Worm (Caenorhabditis elegans) whole organism, mixed stage, embryonic: Measurements from ENCODE around the gene ubc-7.

Experiments used
- M03D4.4 ChIP-seq: sonication (generic microtip); optimal IDR thresholded peaks from 2 replicates; lab custom pipeline; 2017; ENCODE audit warnings: mild to moderate bottlenecking, missing genetic modification characterization, missing compliant biosample characterization
- bed-3 ChIP-seq: fragments of 200-800 bp; sonication (Bioruptor generic); optimal IDR thresholded peaks from 3 replicates; lab custom pipeline; 2018; ENCODE audit warnings: mild to moderate bottlenecking, missing genetic modification characterization, moderate library complexity, missing compliant biosample characterization
- blmp-1 ChIP-seq: fragments of 150-350 bp; optimal IDR thresholded peaks from 2 replicates; lab custom pipeline; 2014; ENCODE audit warnings: missing biosample characterization, missing genetic modification characterization
- ceh-39 ChIP-seq: fragments of 150-350 bp; optimal IDR thresholded peaks from 2 replicates; lab custom pipeline; 2014; ENCODE audit warnings: missing biosample characterization, missing genetic modification characterization
- ceh-43 ChIP-seq: fragments of 200-800 bp; sonication (Bioruptor generic); optimal IDR thresholded peaks from 2 replicates; lab custom pipeline; 2018; ENCODE audit warnings: mild to moderate bottlenecking, missing genetic modification characterization, moderate library complexity, missing compliant biosample characterization
- ceh-83 ChIP-seq: fragments of 200-800 bp; sonication (Bioruptor generic); optimal IDR thresholded peaks from 2 replicates; lab custom pipeline; 2018; ENCODE audit warnings: mild to moderate bottlenecking, missing genetic modification characterization, missing compliant biosample characterization
- ces-1 ChIP-seq: fragments of 150-350 bp; optimal IDR thresholded peaks from 2 replicates; lab custom pipeline; 2014; ENCODE audit warnings: missing biosample characterization, missing genetic modification reagents, missing genetic modification characterization
- cnd-1 ChIP-seq: fragments of 200-800 bp; sonication (Bioruptor generic); optimal IDR thresholded peaks from 2 replicates; lab custom pipeline; 2018; ENCODE audit warnings: mild to moderate bottlenecking, missing genetic modification characterization, missing compliant biosample characterization
- drap-1 ChIP-seq: fragments of 200-800 bp; sonication (Bioruptor generic); optimal IDR thresholded peaks from 3 replicates; lab custom pipeline; 2018; ENCODE audit warnings: mild to moderate bottlenecking, missing genetic modification characterization, missing compliant biosample characterization
- elt-1 ChIP-seq: sonication (generic microtip); optimal IDR thresholded peaks from 2 replicates; lab custom pipeline; 2017; ENCODE audit warnings: missing genetic modification characterization, mild to moderate bottlenecking, missing compliant biosample characterization, antibody characterized with exemption, moderate library complexity, borderline replicate concordance; ENCODE audit not compliant: insufficient read depth
- elt-3 ChIP-seq: fragments of 150-350 bp; optimal IDR thresholded peaks from 2 replicates; lab custom pipeline; 2014; ENCODE audit warnings: missing biosample characterization, missing genetic modification characterization
- flh-1 ChIP-seq: fragments of 200-800 bp; sonication (Bioruptor generic); optimal IDR thresholded peaks from 2 replicates; lab custom pipeline; 2018; ENCODE audit warnings: mild to moderate bottlenecking, missing genetic modification characterization, moderate library complexity, missing compliant biosample characterization
- ham-2 ChIP-seq: fragments of 200-800 bp; sonication (Bioruptor generic); optimal IDR thresholded peaks from 2 replicates; lab custom pipeline; 2018; ENCODE audit warnings: mild to moderate bottlenecking, missing genetic modification characterization, missing compliant biosample characterization
- hlh-1 ChIP-seq: fragments of 150-350 bp; optimal IDR thresholded peaks from 2 replicates; lab custom pipeline; 2014; ENCODE audit warnings: missing biosample characterization, missing genetic modification reagents, missing genetic modification characterization
- lin-13 ChIP-seq: fragments of 150-350 bp; optimal IDR thresholded peaks from 2 replicates; lab custom pipeline; 2014; ENCODE audit warnings: missing biosample characterization, missing genetic modification characterization
- lin-32 ChIP-seq: fragments of 200-800 bp; sonication (Bioruptor generic); optimal IDR thresholded peaks from 2 replicates; lab custom pipeline; 2018; ENCODE audit warnings: mild to moderate bottlenecking, missing genetic modification characterization, missing compliant biosample characterization
- lsy-2 ChIP-seq: fragments of 150-350 bp; optimal IDR thresholded peaks from 2 replicates; lab custom pipeline; 2014; ENCODE audit warnings: missing biosample characterization, missing genetic modification characterization
- mab-5 ChIP-seq: fragments of 150-350 bp; optimal IDR thresholded peaks from 2 replicates; lab custom pipeline; 2014; ENCODE audit warnings: missing biosample characterization, missing genetic modification characterization
- mep-1 ChIP-seq: fragments of 150-350 bp; optimal IDR thresholded peaks from 2 replicates; lab custom pipeline; 2017; ENCODE audit warnings: missing biosample characterization, missing genetic modification reagents, missing genetic modification characterization, inconsistent platforms
- mls-2 ChIP-seq: sonication (generic microtip); optimal IDR thresholded peaks from 2 replicates; lab custom pipeline; 2016; ENCODE audit warnings: mild to moderate bottlenecking, missing genetic modification characterization, moderate library complexity, missing compliant biosample characterization
- nhr-12 ChIP-seq: fragments of 150-350 bp; optimal IDR thresholded peaks from 2 replicates; lab custom pipeline; 2014; ENCODE audit warnings: missing biosample characterization, missing genetic modification characterization
- nhr-2 ChIP-seq: fragments of 150-350 bp; optimal IDR thresholded peaks from 2 replicates; lab custom pipeline; 2014; ENCODE audit warnings: missing biosample characterization, missing genetic modification characterization
- nhr-237 ChIP-seq: fragments of 150-350 bp; optimal IDR thresholded peaks from 2 replicates; lab custom pipeline; 2014; ENCODE audit warnings: missing biosample characterization, missing genetic modification characterization
- nhr-28 ChIP-seq: fragments of 150-350 bp; optimal IDR thresholded peaks from 2 replicates; lab custom pipeline; 2014; ENCODE audit warnings: missing biosample characterization, missing genetic modification characterization
- nhr-76 ChIP-seq: sonication (generic microtip); optimal IDR thresholded peaks from 2 replicates; lab custom pipeline; 2017; ENCODE audit warnings: missing biosample characterization, missing genetic modification characterization
- pha-4 ChIP-seq: fragments of 150-350 bp; optimal IDR thresholded peaks from 2 replicates; lab custom pipeline; 2018; ENCODE audit warnings: missing biosample characterization, missing genetic modification reagents, missing genetic modification characterization
- snpc-4 ChIP-seq: fragments of 150-350 bp; optimal IDR thresholded peaks from 2 replicates; lab custom pipeline; 2014; ENCODE audit warnings: missing biosample characterization, missing genetic modification characterization
- sptf-1 ChIP-seq: sonication (generic microtip); optimal IDR thresholded peaks from 2 replicates; lab custom pipeline; 2017; ENCODE audit warnings: mild to moderate bottlenecking, missing genetic modification characterization, moderate library complexity, missing compliant biosample characterization
- unc-120 ChIP-seq: sonication (generic microtip); optimal IDR thresholded peaks from 2 replicates; lab custom pipeline; 2017; ENCODE audit warnings: missing genetic modification characterization, missing compliant biosample characterization; ENCODE audit not compliant: poor library complexity, severe bottlenecking
- unc-39 ChIP-seq: fragments of 150-350 bp; optimal IDR thresholded peaks from 2 replicates; lab custom pipeline; 2014; ENCODE audit warnings: missing biosample characterization, missing genetic modification characterization
- unc-62 ChIP-seq: fragments of 150-350 bp; optimal IDR thresholded peaks from 2 replicates; lab custom pipeline; 2014; ENCODE audit warnings: missing biosample characterization, missing genetic modification reagents, missing genetic modification characterization
- ztf-11 ChIP-seq: fragments of 150-350 bp; optimal IDR thresholded peaks from 2 replicates; lab custom pipeline; 2014; ENCODE audit warnings: missing biosample characterization, missing genetic modification characterization

ubc-7 gene

DNA sequence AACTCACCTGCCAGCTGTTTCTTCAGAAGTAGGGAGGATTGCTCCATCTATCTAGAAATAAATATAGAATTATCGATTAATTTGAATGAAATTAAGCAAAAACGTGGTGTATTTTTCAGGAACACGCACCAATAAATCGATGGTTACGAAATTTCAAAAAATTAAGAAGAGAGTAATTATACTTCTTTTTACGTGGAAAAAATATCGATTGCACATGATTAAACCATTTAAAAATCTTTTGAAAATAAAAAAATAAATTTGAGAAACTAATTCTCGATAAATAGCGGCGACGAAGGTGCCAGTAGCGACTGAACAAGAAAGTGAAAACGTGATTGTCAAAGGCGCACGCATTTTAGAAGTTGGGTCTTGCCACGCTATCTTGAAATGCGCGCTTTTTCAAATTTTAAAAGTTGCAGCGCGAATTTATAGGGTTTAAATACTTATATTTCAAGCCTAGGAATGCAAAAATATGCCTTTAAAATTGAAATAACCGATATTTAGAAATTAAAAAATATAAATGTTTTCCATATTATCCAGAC is at the start of gene ubc-7:
Gene ubc-7 (minus strand): TSS at position 51 of the 539 bp plus-strand sequence.
- peak; percentile 85 for TF ChIP-seq blmp-1 (tag; lab: Kevin White, UChicago)
- TF ChIP-seq nhr-12 (tag; lab: Kevin White, UChicago): no peak
- TF ChIP-seq ces-1 (GFP tag; lab: Kevin White, UChicago): peak; percentile 67
- TF ChIP-seq lin-13: peak; percentile 8
- TF ChIP-seq unc-39 (tag; lab: Kevin White, UChicago): no peak
- TF ChIP-seq unc-62 (GFP tag; lab: Kevin White, UChicago): no peak
- peak; percentile 13 for TF ChIP-seq sptf-1 (tag; lab: Kevin White, UChicago)
- peak; percentile 77 for TF ChIP-seq lsy-2 (tag; lab: Kevin White, UChicago)
- no peak for TF ChIP-seq ceh-83 (GFP tag; lab: Kevin White, UChicago)
- TF ChIP-seq ceh-39 (tag; lab: Kevin White, UChicago): no peak
- TF ChIP-seq pha-4: peak; percentile 70
- no peak for TF ChIP-seq elt-1 (tag; lab: Kevin White, UChicago)
- TF ChIP-seq mab-5 (tag; lab: Kevin White, UChicago): peak; percentile 19
- TF ChIP-seq unc-120: peak; percentile 5
- no peak for TF ChIP-seq nhr-76 (tag; lab: Kevin White, UChicago)
- TF ChIP-seq M03D4.4 (tag; lab: Kevin White, UChicago): no peak
- TF ChIP-seq nhr-237: peak; percentile 63
- TF ChIP-seq mep-1: peak; percentile 75
- TF ChIP-seq nhr-2: no peak

DNA sequence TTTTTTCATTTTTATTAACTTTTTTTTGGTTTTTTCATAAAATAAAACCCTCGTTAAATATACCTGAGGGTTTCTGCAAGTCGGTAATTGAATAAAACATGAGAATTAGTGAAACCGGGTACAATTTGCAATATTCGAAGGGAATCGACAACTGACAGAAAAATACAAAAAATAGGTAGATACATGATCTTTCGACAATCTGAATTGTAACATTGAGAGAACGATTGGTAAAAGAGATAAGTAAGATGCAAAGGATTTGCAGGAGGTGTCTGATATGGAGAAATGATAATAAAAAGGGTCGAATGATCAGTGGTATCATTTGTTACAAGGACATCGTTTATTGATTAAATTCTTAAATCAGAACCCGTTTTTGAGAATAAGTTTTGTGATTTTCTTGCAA is 47.9 kb upstream of the ubc-7 start, which contains the start of gene ugt-60:
Gene ugt-60 (minus strand): TSS at position 233 of the 400 bp plus-strand sequence.
- TF ChIP-seq ces-1 (GFP tag; lab: Kevin White, UChicago): no peak
- no peak for TF ChIP-seq unc-62 (GFP tag; lab: Kevin White, UChicago)
- peak; percentile 51 for TF ChIP-seq elt-1 (tag; lab: Kevin White, UChicago)
- TF ChIP-seq, all 35 proteins: peak for 1

DNA sequence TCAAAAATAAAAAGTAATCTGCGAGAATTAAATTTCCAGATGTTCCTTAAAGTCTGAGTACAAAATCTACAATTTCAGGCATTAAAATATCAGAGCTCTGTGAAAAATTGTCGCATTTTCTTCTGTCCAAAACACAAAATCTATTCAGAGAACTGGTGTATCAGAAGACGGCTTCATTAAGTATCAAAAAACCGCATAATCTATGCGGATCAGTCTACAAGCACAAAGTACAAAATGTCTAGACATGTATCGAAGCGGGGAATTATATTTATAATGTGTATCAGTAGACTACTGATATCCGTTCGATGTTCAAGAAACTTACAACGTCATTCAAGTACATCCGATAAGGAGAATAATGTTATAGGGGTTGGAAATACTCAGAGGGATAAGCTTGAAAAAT is 38.6 kb upstream of the ubc-7 start:
- no peak for TF ChIP-seq blmp-1 (tag; lab: Kevin White, UChicago)
- no peak for TF ChIP-seq bed-3 (GFP tag; lab: Kevin White, UChicago)
- no peak for TF ChIP-seq nhr-28 (tag; lab: Kevin White, UChicago)
- TF ChIP-seq nhr-2: no peak
- no peak for TF ChIP-seq snpc-4

DNA sequence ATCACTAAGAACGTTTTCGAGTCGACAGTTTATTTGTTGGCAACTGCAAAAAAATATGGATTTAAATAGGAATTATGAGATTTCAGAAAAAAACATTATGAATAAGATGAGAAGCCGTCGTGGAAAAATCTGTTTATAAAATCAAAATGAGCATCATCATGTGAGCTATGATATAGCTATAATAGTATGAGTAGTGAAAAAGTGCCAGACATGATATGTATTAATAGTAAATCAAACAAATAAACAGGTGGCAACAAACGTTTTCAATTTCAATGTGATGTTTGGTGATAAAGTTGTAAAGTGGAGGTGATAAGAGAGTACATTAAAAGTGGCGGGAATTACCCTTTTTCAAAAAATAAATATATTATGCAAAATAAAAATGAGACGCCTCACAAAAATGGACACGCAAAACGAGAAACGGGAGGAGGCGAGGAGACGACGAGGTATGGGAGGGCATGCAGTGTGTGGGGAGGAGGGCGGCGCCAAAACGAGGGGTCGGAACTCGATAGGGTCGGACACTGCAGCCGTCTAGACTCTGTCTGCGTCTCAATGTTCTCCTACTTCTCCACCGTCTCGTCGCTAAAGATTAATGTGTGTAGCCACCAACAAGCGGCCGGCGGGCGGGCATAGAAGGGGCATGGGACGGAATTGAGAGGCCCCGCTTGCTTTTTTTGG is 36.8 kb upstream of the ubc-7 start, which contains the start of gene C07A9.9:
Gene C07A9.9 (minus strand): TSS at position 51 of the 675 bp plus-strand sequence.
- peak; percentile 20 for TF ChIP-seq nhr-237
- TF ChIP-seq unc-120: peak; percentile 84
- TF ChIP-seq bed-3 (GFP tag; lab: Kevin White, UChicago): no peak
- TF ChIP-seq mep-1: no peak
- peak; percentile 35 for TF ChIP-seq elt-1 (tag; lab: Kevin White, UChicago)
- TF ChIP-seq M03D4.4 (tag; lab: Kevin White, UChicago): peak; percentile 50
- TF ChIP-seq elt-3 (tag; lab: Kevin White, UChicago): no peak
- TF ChIP-seq mls-2: peak; percentile 54
- TF ChIP-seq ces-1 (GFP tag; lab: Kevin White, UChicago): peak; percentile 19
- TF ChIP-seq lin-13: peak; percentile 20
- TF ChIP-seq ceh-43 (GFP tag; lab: Kevin White, UChicago): no peak
- peak; percentile 98 for TF ChIP-seq ham-2
- peak; percentile 38 for TF ChIP-seq lsy-2 (tag; lab: Kevin White, UChicago)
- TF ChIP-seq unc-62 (GFP tag; lab: Kevin White, UChicago): peak; percentile 20
- TF ChIP-seq sptf-1 (tag; lab: Kevin White, UChicago): peak; percentile 75
- TF ChIP-seq lin-32: no peak
- no peak for TF ChIP-seq cnd-1
- no peak for TF ChIP-seq nhr-28 (tag; lab: Kevin White, UChicago)
- no peak for TF ChIP-seq drap-1 (GFP tag; lab: Kevin White, UChicago)

DNA sequence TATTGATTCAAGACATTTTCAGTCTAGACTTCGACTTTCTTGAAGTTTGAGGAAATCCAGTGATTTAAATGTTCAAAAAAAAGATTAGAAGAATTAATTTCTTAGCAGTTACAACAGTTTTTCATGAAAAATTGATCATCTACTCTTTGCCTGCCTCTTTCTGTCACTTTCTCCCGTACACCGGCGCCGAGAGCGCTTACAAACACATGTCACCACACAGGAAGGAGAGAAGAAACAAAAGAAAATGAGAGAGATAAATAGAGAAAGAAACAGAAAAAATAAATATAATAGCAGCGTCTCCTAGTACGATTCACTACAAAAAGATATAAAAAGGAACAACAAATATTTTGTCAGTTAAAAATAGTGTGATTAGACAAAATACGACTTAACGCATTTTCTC is 35.7 kb upstream of the ubc-7 start:
- no peak for TF ChIP-seq pha-4
- TF ChIP-seq ceh-83 (GFP tag; lab: Kevin White, UChicago): no peak
- no peak for TF ChIP-seq flh-1
- TF ChIP-seq M03D4.4 (tag; lab: Kevin White, UChicago): no peak
- no peak for TF ChIP-seq ceh-39 (tag; lab: Kevin White, UChicago)
- no peak for TF ChIP-seq elt-3 (tag; lab: Kevin White, UChicago)
- no peak for TF ChIP-seq mab-5 (tag; lab: Kevin White, UChicago)
- no peak for TF ChIP-seq nhr-2
- no peak for TF ChIP-seq ham-2
- no peak for TF ChIP-seq drap-1 (GFP tag; lab: Kevin White, UChicago)
- no peak for TF ChIP-seq hlh-1 (tag; lab: Kevin White, UChicago)
- no peak for TF ChIP-seq lsy-2 (tag; lab: Kevin White, UChicago)
- TF ChIP-seq unc-120: peak; percentile 14
- TF ChIP-seq unc-62 (GFP tag; lab: Kevin White, UChicago): peak; percentile 66
- TF ChIP-seq lin-32: no peak
- TF ChIP-seq nhr-28 (tag; lab: Kevin White, UChicago): no peak
- no peak for TF ChIP-seq ztf-11
- peak; percentile 18 for TF ChIP-seq mep-1
- TF ChIP-seq, all 35 proteins: peak for 3
